Worm (Caenorhabditis elegans) whole organism, mixed stage, embryonic: ENCODE measurements around the gene chil-14.

ENCODE experiments used
- M03D4.4 ChIP-seq: sonication (generic microtip); optimal IDR thresholded peaks from 2 replicates; lab custom pipeline; 2017; ENCODE audit warnings: mild to moderate bottlenecking, missing genetic modification characterization, missing compliant biosample characterization
- bed-3 ChIP-seq: fragments of 200-800 bp; sonication (Bioruptor generic); optimal IDR thresholded peaks from 3 replicates; lab custom pipeline; 2018; ENCODE audit warnings: mild to moderate bottlenecking, missing genetic modification characterization, moderate library complexity, missing compliant biosample characterization
- blmp-1 ChIP-seq: fragments of 150-350 bp; optimal IDR thresholded peaks from 2 replicates; lab custom pipeline; 2014; ENCODE audit warnings: missing biosample characterization, missing genetic modification characterization
- ceh-39 ChIP-seq: fragments of 150-350 bp; optimal IDR thresholded peaks from 2 replicates; lab custom pipeline; 2014; ENCODE audit warnings: missing biosample characterization, missing genetic modification characterization
- ceh-43 ChIP-seq: fragments of 200-800 bp; sonication (Bioruptor generic); optimal IDR thresholded peaks from 2 replicates; lab custom pipeline; 2018; ENCODE audit warnings: mild to moderate bottlenecking, missing genetic modification characterization, moderate library complexity, missing compliant biosample characterization
- ceh-83 ChIP-seq: fragments of 200-800 bp; sonication (Bioruptor generic); optimal IDR thresholded peaks from 2 replicates; lab custom pipeline; 2018; ENCODE audit warnings: mild to moderate bottlenecking, missing genetic modification characterization, missing compliant biosample characterization
- ces-1 ChIP-seq: fragments of 150-350 bp; optimal IDR thresholded peaks from 2 replicates; lab custom pipeline; 2014; ENCODE audit warnings: missing biosample characterization, missing genetic modification reagents, missing genetic modification characterization
- drap-1 ChIP-seq: fragments of 200-800 bp; sonication (Bioruptor generic); optimal IDR thresholded peaks from 3 replicates; lab custom pipeline; 2018; ENCODE audit warnings: mild to moderate bottlenecking, missing genetic modification characterization, missing compliant biosample characterization
- elt-1 ChIP-seq: sonication (generic microtip); optimal IDR thresholded peaks from 2 replicates; lab custom pipeline; 2017; ENCODE audit warnings: missing genetic modification characterization, mild to moderate bottlenecking, missing compliant biosample characterization, antibody characterized with exemption, moderate library complexity, borderline replicate concordance; ENCODE audit not compliant: insufficient read depth
- elt-3 ChIP-seq: fragments of 150-350 bp; optimal IDR thresholded peaks from 2 replicates; lab custom pipeline; 2014; ENCODE audit warnings: missing biosample characterization, missing genetic modification characterization
- flh-1 ChIP-seq: fragments of 200-800 bp; sonication (Bioruptor generic); optimal IDR thresholded peaks from 2 replicates; lab custom pipeline; 2018; ENCODE audit warnings: mild to moderate bottlenecking, missing genetic modification characterization, moderate library complexity, missing compliant biosample characterization
- ham-2 ChIP-seq: fragments of 200-800 bp; sonication (Bioruptor generic); optimal IDR thresholded peaks from 2 replicates; lab custom pipeline; 2018; ENCODE audit warnings: mild to moderate bottlenecking, missing genetic modification characterization, missing compliant biosample characterization
- hlh-1 ChIP-seq: fragments of 150-350 bp; optimal IDR thresholded peaks from 2 replicates; lab custom pipeline; 2014; ENCODE audit warnings: missing biosample characterization, missing genetic modification reagents, missing genetic modification characterization
- lin-13 ChIP-seq: fragments of 150-350 bp; optimal IDR thresholded peaks from 2 replicates; lab custom pipeline; 2014; ENCODE audit warnings: missing biosample characterization, missing genetic modification characterization
- lin-32 ChIP-seq: fragments of 200-800 bp; sonication (Bioruptor generic); optimal IDR thresholded peaks from 2 replicates; lab custom pipeline; 2018; ENCODE audit warnings: mild to moderate bottlenecking, missing genetic modification characterization, missing compliant biosample characterization
- mab-5 ChIP-seq: fragments of 150-350 bp; optimal IDR thresholded peaks from 2 replicates; lab custom pipeline; 2014; ENCODE audit warnings: missing biosample characterization, missing genetic modification characterization
- mep-1 ChIP-seq: fragments of 150-350 bp; optimal IDR thresholded peaks from 2 replicates; lab custom pipeline; 2017; ENCODE audit warnings: missing biosample characterization, missing genetic modification reagents, missing genetic modification characterization, inconsistent platforms
- mls-2 ChIP-seq: sonication (generic microtip); optimal IDR thresholded peaks from 2 replicates; lab custom pipeline; 2016; ENCODE audit warnings: mild to moderate bottlenecking, missing genetic modification characterization, moderate library complexity, missing compliant biosample characterization
- nhr-12 ChIP-seq: fragments of 150-350 bp; optimal IDR thresholded peaks from 2 replicates; lab custom pipeline; 2014; ENCODE audit warnings: missing biosample characterization, missing genetic modification characterization
- nhr-2 ChIP-seq: fragments of 150-350 bp; optimal IDR thresholded peaks from 2 replicates; lab custom pipeline; 2014; ENCODE audit warnings: missing biosample characterization, missing genetic modification characterization
- nhr-28 ChIP-seq: fragments of 150-350 bp; optimal IDR thresholded peaks from 2 replicates; lab custom pipeline; 2014; ENCODE audit warnings: missing biosample characterization, missing genetic modification characterization
- nhr-76 ChIP-seq: sonication (generic microtip); optimal IDR thresholded peaks from 2 replicates; lab custom pipeline; 2017; ENCODE audit warnings: missing biosample characterization, missing genetic modification characterization
- pha-4 ChIP-seq: fragments of 150-350 bp; optimal IDR thresholded peaks from 2 replicates; lab custom pipeline; 2018; ENCODE audit warnings: missing biosample characterization, missing genetic modification reagents, missing genetic modification characterization
- sem-2 ChIP-seq: fragments of 200-800 bp; sonication (Bioruptor generic); optimal IDR thresholded peaks from 2 replicates; lab custom pipeline; 2018; ENCODE audit warnings: mild to moderate bottlenecking, missing genetic modification characterization, missing compliant biosample characterization
- snpc-4 ChIP-seq: fragments of 150-350 bp; optimal IDR thresholded peaks from 2 replicates; lab custom pipeline; 2014; ENCODE audit warnings: missing biosample characterization, missing genetic modification characterization
- sptf-1 ChIP-seq: sonication (generic microtip); optimal IDR thresholded peaks from 2 replicates; lab custom pipeline; 2017; ENCODE audit warnings: mild to moderate bottlenecking, missing genetic modification characterization, moderate library complexity, missing compliant biosample characterization
- tbx-8 ChIP-seq: fragments of 200-800 bp; sonication (Bioruptor generic); optimal IDR thresholded peaks from 2 replicates; lab custom pipeline; 2018; ENCODE audit warnings: mild to moderate bottlenecking, missing genetic modification characterization, moderate library complexity, missing compliant biosample characterization
- unc-120 ChIP-seq: sonication (generic microtip); optimal IDR thresholded peaks from 2 replicates; lab custom pipeline; 2017; ENCODE audit warnings: missing genetic modification characterization, missing compliant biosample characterization; ENCODE audit not compliant: poor library complexity, severe bottlenecking
- unc-39 ChIP-seq: fragments of 150-350 bp; optimal IDR thresholded peaks from 2 replicates; lab custom pipeline; 2014; ENCODE audit warnings: missing biosample characterization, missing genetic modification characterization
- unc-62 ChIP-seq: fragments of 150-350 bp; optimal IDR thresholded peaks from 2 replicates; lab custom pipeline; 2014; ENCODE audit warnings: missing biosample characterization, missing genetic modification reagents, missing genetic modification characterization
- zip-8 ChIP-seq: fragments of 150-350 bp; optimal IDR thresholded peaks from 2 replicates; lab custom pipeline; 2014; ENCODE audit warnings: missing biosample characterization, missing genetic modification characterization
- ztf-11 ChIP-seq: fragments of 150-350 bp; optimal IDR thresholded peaks from 2 replicates; lab custom pipeline; 2014; ENCODE audit warnings: missing biosample characterization, missing genetic modification characterization

The chil-14 gene

DNA sequence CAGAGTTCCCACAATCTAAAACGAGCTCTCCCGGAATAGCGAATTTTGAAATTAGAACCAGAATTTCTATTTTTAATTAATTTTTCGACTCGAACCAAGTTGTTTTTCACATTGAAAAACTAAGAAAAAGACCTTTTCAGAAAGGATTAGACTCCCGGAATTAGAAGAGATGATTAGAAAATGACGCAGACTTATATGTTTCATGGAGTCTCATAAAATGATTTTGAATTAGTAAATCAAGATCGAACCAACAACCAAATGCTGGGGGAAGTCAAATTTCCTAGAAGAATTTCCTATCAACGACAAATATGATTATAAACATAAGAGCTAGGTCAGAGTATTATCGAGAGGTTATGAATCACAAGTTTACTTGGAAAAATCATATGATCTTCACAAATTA is 33.8 kb downstream of the chil-14 start:
- TF ChIP-seq unc-62 (GFP tag; lab: Kevin White, UChicago) (no peak), nhr-2 (tag; lab: Kevin White, UChicago) (no peak), mls-2 (tag; lab: Kevin White, UChicago) (no peak), ceh-39 (no peak), tbx-8 (GFP tag; lab: Kevin White, UChicago) (no peak), sptf-1 (tag; lab: Kevin White, UChicago) (no peak), bed-3 (GFP tag; lab: Kevin White, UChicago) (no peak), ceh-43 (GFP tag; lab: Kevin White, UChicago) (no peak), M03D4.4 (no peak), ces-1 (GFP tag; lab: Kevin White, UChicago) (no peak), pha-4 (tag; lab: Kevin White, UChicago) (no peak), nhr-28 (no peak), blmp-1 (tag; lab: Kevin White, UChicago) (no peak), nhr-76 (tag; lab: Kevin White, UChicago) (no peak), mab-5 (tag; lab: Kevin White, UChicago) (no peak)

DNA sequence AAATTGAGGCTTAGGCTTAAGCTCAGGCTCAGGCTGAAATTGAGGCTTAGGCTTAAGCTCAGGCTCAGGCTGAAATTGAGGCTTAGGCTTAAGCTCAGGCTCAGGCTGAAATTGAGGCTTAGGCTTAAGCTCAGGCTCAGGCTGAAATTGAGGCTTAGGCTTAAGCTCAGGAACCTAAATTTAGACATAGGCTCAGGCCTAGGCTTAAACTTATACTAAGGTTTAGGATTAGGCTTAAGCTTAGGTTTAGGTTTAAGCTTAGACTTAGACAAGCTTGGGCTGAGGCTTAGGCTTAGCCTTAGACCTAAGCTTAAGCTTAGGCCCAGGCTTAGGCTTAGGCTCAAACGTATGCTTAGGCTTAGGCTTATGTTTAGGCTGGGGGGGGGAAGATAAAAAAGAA is 36.0 kb downstream of the chil-14 start:
- peak; percentile 22 for TF ChIP-seq ham-2 (GFP tag; lab: Kevin White, UChicago)

DNA sequence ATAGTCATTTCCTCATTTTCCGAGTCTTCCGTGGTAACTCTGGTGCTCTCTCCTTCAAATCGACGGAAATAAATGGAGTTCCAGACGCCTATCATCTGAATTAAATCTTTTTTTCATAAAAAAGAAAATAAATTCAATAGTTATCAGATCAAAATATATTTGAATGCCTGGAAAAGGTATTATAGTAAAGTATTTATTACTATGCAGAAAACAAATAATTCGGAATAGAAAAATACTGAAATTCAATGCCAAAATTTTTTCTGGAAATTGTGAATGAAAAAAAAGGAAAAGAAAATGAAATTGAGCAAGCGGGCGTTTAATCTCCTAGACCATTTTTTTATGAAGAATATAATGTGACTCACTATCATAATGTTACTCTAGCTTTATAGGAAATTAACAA is 36.6 kb downstream of the chil-14 start, which contains the start of gene C38C3.6:
C38C3.6 (minus strand) TSS at position 101 of the 400 bp plus-strand sequence.
- TF ChIP-seq flh-1 (GFP tag; lab: Kevin White, UChicago): no peak
- no peak for TF ChIP-seq lin-13 (tag; lab: Kevin White, UChicago)
- TF ChIP-seq ces-1 (GFP tag; lab: Kevin White, UChicago): no peak
- TF ChIP-seq bed-3 (GFP tag; lab: Kevin White, UChicago): no peak
- TF ChIP-seq sem-2 (GFP tag; lab: Kevin White, UChicago): no peak
- no peak for TF ChIP-seq mab-5 (tag; lab: Kevin White, UChicago)
- no peak for TF ChIP-seq tbx-8 (GFP tag; lab: Kevin White, UChicago)
- no peak for TF ChIP-seq ztf-11
- no peak for TF ChIP-seq pha-4 (tag; lab: Kevin White, UChicago)
- no peak for TF ChIP-seq snpc-4 (tag; lab: Kevin White, UChicago)
- no peak for TF ChIP-seq lin-32
- no peak for TF ChIP-seq drap-1 (GFP tag; lab: Kevin White, UChicago)
- no peak for TF ChIP-seq nhr-12 (tag; lab: Kevin White, UChicago)
- no peak for TF ChIP-seq mep-1
- TF ChIP-seq sptf-1 (tag; lab: Kevin White, UChicago): no peak
- TF ChIP-seq M03D4.4: no peak

DNA sequence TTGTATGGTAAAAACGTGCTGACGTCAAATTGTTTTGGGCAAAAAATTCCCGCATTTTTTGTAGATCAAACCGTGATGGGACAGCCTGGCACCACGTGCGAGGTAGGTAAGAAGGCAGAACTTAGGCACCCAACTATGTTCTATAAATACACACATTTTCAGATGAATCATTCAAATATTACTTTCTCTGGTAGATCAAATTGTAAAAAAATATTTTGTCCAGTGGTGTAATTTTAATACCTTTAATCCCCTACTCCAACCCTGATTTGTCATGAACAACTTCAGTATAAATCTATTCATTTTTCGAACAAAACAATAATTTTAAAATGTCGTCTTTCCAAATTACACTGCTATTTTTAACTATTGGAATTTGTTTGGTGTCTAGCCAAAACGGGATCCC is 39.6 kb downstream of the chil-14 start, which contains the start of gene spig-7:
spig-7 (plus strand) TSS at position 301 of the 400 bp plus-strand sequence.
- TF ChIP-seq unc-39 (tag; lab: Kevin White, UChicago) (no peak), ztf-11 (no peak), zip-8 (tag; lab: Kevin White, UChicago) (no peak), hlh-1 (tag; lab: Kevin White, UChicago) (no peak), sptf-1 (tag; lab: Kevin White, UChicago) (no peak), lin-32 (no peak), elt-3 (tag; lab: Kevin White, UChicago) (no peak)
- TF ChIP-seq, all 35 proteins: peak for 0

DNA sequence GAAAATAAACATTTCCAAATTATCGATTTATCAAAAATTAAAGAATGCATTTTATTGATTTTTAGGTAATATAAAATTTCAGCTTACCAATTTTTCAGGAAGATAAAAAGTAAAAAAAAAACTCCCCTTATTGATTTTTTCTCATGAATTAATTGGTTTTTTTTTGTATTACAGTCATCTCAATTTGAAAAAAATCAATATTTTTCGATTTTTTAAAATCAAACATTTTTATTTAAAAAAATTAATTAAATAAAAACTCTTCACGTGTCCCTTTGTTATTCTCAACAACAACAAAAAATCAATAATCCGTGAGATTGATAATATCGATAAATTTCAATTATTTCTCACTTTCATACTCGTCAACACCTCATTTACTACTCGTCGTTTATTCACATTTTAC is 40.5 kb downstream of the chil-14 start, which contains the start of gene C38C3.3:
C38C3.3 (plus strand) TSS at position 301 of the 400 bp plus-strand sequence.
- TF ChIP-seq mls-2 (tag; lab: Kevin White, UChicago): no peak
- TF ChIP-seq unc-120 (tag; lab: Kevin White, UChicago): no peak
- TF ChIP-seq elt-3 (tag; lab: Kevin White, UChicago): no peak
- TF ChIP-seq nhr-76 (tag; lab: Kevin White, UChicago): no peak
- TF ChIP-seq blmp-1 (tag; lab: Kevin White, UChicago): no peak
- TF ChIP-seq elt-1 (tag; lab: Kevin White, UChicago): no peak
- TF ChIP-seq mab-5 (tag; lab: Kevin White, UChicago): no peak
- no peak for TF ChIP-seq tbx-8 (GFP tag; lab: Kevin White, UChicago)
- TF ChIP-seq sem-2 (GFP tag; lab: Kevin White, UChicago): no peak
- no peak for TF ChIP-seq ceh-83 (GFP tag; lab: Kevin White, UChicago)
